Fruit fly (Drosophila melanogaster) whole organism, wandering third instar larva: ENCODE results near the gene Prosbeta4.

Source experiments
- Hr78 ChIP-seq: fragments of >200 bp; optimal IDR thresholded peaks from 2 replicates; lab custom pipeline; 2017; ENCODE audit warnings: missing biosample characterization, missing genetic modification characterization
- Mio ChIP-seq: sonication (Bioruptor generic); optimal IDR thresholded peaks from 2 replicates; lab custom pipeline; 2016; ENCODE audit warnings: missing biosample characterization, missing genetic modification characterization
- dl ChIP-seq, 2 experiments: fragments of 175-275, 200-275 bp in 1 of 2; fragments of 200-275 bp in 1 of 2; sonication (Bioruptor generic); optimal IDR thresholded peaks; lab custom pipeline; 2018; ENCODE audit warnings: mild to moderate bottlenecking in 2 of 2, missing biosample characterization in 2 of 2, missing genetic modification characterization in 2 of 2, moderate library complexity in 2 of 2; ENCODE audit not compliant: partially characterized antibody in 2 of 2, insufficient read depth in 1 of 2
- ey ChIP-seq: fragments of 200-800 bp; sonication (Bioruptor generic); optimal IDR thresholded peaks from 2 replicates; lab custom pipeline; 2016; ENCODE audit warnings: missing biosample characterization, missing genetic modification characterization
- pan ChIP-seq: fragments of >200 bp; optimal IDR thresholded peaks from 2 replicates; lab custom pipeline; 2017

dm6 chr2L:16719643-16720515 is 12.1 kb downstream of the Prosbeta4 start, which contains the start of gene Cyt-c-p:
- TF ChIP-seq Hr78 (GFP tag; lab: Kevin White, UChicago), result no peak
- no peak for TF ChIP-seq pan (lab: Kevin White, UChicago)
- TF ChIP-seq Mio (GFP tag; lab: Kevin White, UChicago), result no peak
- TF ChIP-seq dl (GFP tag; optimal IDR thresholded peaks at IDR 0.05; lab: Kevin White, UChicago; ENCODE audit: insufficient read depth in 1 of 2, partially characterized antibody in 2 of 2), result no peak
- no peak for TF ChIP-seq ey (GFP tag; lab: Kevin White, UChicago)
